Worm (Caenorhabditis elegans): ENCODE data around the gene zig-3.
A peak's percentile ranks its signal among the peaks of the same experiment; 100 is the strongest.

The zig-3 gene

DNA sequence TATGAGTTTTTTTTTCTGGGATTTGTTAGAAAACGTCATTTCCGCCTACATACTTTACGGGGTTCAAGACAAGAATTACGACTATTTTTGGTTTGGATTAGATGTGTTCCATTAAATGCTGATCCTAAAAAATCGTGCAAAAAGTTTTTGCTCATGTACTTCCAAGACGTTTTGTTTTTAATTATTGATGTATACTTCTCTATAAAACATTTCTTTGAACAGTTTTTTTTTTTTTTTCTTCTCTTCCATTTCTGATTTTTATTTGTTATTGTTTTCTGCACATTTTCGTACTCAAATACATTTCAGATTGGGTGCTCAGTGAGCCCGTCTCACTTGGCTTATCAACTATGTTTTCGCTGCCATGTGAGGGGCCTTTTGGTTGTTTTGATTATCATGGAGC lies 27.6 kb upstream of the zig-3 start, which contains the start of gene C39D10.11:
TSS of gene C39D10.11 (plus strand) at position 301 of the 400 bp plus-strand sequence.
- TF ChIP-seq elt-2 (tag; optimal IDR thresholded peaks at IDR 0.05), result no peak
- TF ChIP-seq zag-1 (tag; optimal IDR thresholded peaks at IDR 0.05), result no peak
- no peak for TF ChIP-seq nhr-77 (tag; optimal IDR thresholded peaks at IDR 0.05)

DNA sequence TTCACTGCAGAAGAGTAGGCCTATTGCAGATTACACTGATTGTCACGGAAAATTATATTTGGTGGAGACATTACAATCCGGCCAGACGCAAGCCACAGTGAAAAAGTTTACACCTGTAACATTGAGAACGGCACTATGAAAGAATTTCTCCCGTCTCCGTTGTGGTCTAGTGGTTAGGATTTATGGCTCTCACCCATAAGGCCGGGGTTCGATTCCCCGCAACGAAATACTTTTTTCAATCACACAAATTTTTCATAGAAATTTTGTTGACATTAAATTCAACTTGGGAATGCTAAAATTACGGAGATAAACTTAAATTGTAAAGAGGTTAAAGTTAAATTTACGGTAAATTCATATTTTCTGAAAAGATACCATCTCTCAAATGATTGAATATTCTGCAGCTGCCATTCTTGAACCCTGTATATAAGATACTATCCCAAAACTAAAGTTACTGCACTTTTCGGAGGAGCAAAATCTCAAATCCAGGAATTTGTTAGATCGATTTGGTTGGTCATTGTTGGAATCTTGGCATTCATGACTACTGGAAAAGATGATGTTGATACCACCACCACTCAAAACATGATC lies 24.0 kb upstream of the zig-3 start, which contains the start of gene C39D10.1:
TSS of gene C39D10.1 (plus strand) at position 535 of the 585 bp plus-strand sequence.
- TF ChIP-seq unc-62 (GFP tag; optimal IDR thresholded peaks at IDR 0.05) (no peak), nhr-28 (tag; optimal IDR thresholded peaks at IDR 0.05) (no peak), nhr-43 (tag; optimal IDR thresholded peaks at IDR 0.05; ENCODE audit: poor library complexity, severe bottlenecking) (peak; percentile 45), aly-2 (tag; optimal IDR thresholded peaks at IDR 0.05) (no peak), pha-4 (tag; optimal IDR thresholded peaks at IDR 0.05) (peak; percentile 20), pqm-1 (tag; optimal IDR thresholded peaks at IDR 0.05) (no peak), nhr-76 (tag; optimal IDR thresholded peaks at IDR 0.05) (no peak), nhr-237 (tag; optimal IDR thresholded peaks at IDR 0.05) (no peak), mml-1 (tag; optimal IDR thresholded peaks at IDR 0.05) (no peak)

DNA sequence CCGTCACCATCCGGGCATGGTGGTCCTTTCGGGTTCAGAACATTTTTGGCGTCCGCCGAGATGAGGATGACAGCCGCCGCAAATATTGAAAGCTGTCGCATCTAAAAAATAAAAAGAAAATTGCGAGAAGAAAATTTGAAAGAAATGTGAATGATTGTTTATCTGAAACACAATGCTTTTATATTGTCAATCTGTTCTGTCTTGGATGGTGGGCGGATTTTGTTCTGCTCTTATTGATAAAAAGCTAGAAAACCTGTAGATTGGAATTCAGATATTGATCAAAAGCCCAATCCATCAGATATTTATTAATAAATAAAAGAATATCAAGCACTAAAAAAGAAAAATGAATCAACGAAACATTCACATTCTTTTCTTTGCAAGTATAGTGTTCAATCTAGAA lies 16.7 kb upstream of the zig-3 start, which contains the start of gene C39D10.7:
TSS of gene C39D10.7 (minus strand) at position 101 of the 400 bp plus-strand sequence.
- no peak for TF ChIP-seq nhr-67 (tag; optimal IDR thresholded peaks at IDR 0.05)
- no peak for TF ChIP-seq nhr-11 (tag; optimal IDR thresholded peaks at IDR 0.05)
- TF ChIP-seq snpc-4 (tag; optimal IDR thresholded peaks at IDR 0.05), result no peak
- TF ChIP-seq pqm-1 (tag; optimal IDR thresholded peaks at IDR 0.05), result no peak
- TF ChIP-seq nhr-77 (tag; optimal IDR thresholded peaks at IDR 0.05), result no peak
- TF ChIP-seq eor-1 (tag; optimal IDR thresholded peaks at IDR 0.05), result no peak
- no peak for TF ChIP-seq fkh-2 (tag; optimal IDR thresholded peaks at IDR 0.05)
- TF ChIP-seq nhr-23 (tag; optimal IDR thresholded peaks at IDR 0.05), result no peak
- no peak for TF ChIP-seq ama-1 (optimal IDR thresholded peaks at IDR 0.05)
- TF ChIP-seq nhr-28 (tag; optimal IDR thresholded peaks at IDR 0.05), result no peak
- no peak for TF ChIP-seq zag-1 (tag; optimal IDR thresholded peaks at IDR 0.05)
- no peak for TF ChIP-seq nhr-76 (tag; optimal IDR thresholded peaks at IDR 0.05)

DNA sequence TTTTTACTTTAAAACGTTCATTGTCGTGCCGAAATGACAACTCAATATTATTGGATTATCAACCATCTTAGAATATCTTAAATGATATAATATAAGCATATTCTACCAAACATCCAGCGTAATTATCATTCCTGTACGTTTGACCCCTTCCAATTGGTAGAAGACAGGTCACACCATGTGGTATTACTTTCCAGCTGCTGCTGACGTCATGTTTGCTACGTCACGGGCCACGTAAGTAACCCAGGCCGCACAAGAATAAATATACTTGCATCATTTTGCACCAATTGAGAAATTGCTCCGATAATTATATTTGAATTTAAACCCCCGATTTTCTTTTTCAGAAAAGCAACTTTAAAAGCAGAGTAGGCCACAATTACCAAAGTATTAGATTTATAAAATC lies 14.9 kb upstream of the zig-3 start:
- TF ChIP-seq nhr-25 (tag; optimal IDR thresholded peaks at IDR 0.05) (no peak), R02D3.7 (tag; optimal IDR thresholded peaks at IDR 0.05) (no peak), ceh-28 (tag; optimal IDR thresholded peaks at IDR 0.05) (no peak), unc-39 (tag; optimal IDR thresholded peaks at IDR 0.05) (no peak), ztf-11 (tag; optimal IDR thresholded peaks at IDR 0.05) (no peak), ztf-4 (tag; optimal IDR thresholded peaks at IDR 0.05) (no peak), egl-27 (tag; optimal IDR thresholded peaks at IDR 0.05) (no peak), pqm-1 (tag; optimal IDR thresholded peaks at IDR 0.05) (no peak)

DNA sequence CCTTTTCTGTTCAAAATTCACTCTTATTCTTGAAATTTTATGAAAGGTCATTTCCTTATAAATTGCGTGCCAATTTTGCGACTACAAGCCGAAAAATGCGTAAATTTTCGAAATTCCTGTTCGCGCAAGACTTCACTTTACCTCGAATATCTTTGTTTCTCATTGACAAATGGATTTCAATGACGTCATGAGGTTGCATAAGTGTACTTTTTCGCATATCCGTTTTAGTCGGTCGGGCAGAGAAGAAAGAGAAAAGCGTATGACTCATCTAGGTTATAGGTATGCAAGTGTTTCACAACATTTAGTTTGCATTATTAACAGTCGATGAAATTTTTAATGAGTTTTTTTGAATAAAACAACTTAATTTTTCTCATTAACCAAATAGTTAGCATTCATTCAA lies 14.5 kb upstream of the zig-3 start:
- TF ChIP-seq nhr-23 (tag; optimal IDR thresholded peaks at IDR 0.05) (peak; percentile 62), unc-39 (tag; optimal IDR thresholded peaks at IDR 0.05) (no peak), lin-15B (tag; optimal IDR thresholded peaks at IDR 0.05) (no peak), fos-1 (tag; optimal IDR thresholded peaks at IDR 0.05) (peak; percentile 5), sea-2 (GFP tag; optimal IDR thresholded peaks at IDR 0.05) (no peak), nhr-25 (tag; optimal IDR thresholded peaks at IDR 0.05) (peak; percentile 61), ama-1 (optimal IDR thresholded peaks at IDR 0.05) (no peak)

DNA sequence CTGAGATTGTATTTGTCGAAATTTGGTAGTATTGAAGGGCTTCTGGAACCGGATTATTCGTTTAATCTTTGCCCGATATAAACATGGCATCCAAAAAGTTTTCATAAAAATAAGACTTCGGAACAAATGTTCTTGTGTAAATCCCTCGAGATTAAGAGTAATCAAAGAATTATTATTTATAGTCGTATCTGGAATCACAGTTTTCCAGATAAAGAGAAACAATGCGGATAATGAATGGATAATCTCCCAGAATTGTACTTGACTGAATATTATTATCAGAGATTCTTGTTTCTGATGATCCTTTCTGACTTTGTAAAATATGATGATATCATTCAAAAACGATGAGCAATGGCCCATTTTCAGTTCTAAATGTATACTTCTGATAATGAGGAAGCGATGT lies 9.4 kb upstream of the zig-3 start:
- TF ChIP-seq elt-3 (tag; optimal IDR thresholded peaks at IDR 0.05) (no peak), ZK546.5 (tag; optimal IDR thresholded peaks at IDR 0.05) (no peak), fkh-10 (GFP tag; optimal IDR thresholded peaks at IDR 0.05) (no peak)

Measured in whole organism, L3 larva.